Worm (Caenorhabditis elegans) whole organism, mixed stage, embryonic: ENCODE results near the gene F53C3.4.

Experiments used
- lin-13 ChIP-seq: fragments of 150-350 bp; optimal IDR thresholded peaks from 2 replicates; lab custom pipeline; 2014; ENCODE audit warnings: missing biosample characterization, missing genetic modification characterization
- lsy-2 ChIP-seq: fragments of 150-350 bp; optimal IDR thresholded peaks from 2 replicates; lab custom pipeline; 2014; ENCODE audit warnings: missing biosample characterization, missing genetic modification characterization
- nhr-237 ChIP-seq: fragments of 150-350 bp; optimal IDR thresholded peaks from 2 replicates; lab custom pipeline; 2014; ENCODE audit warnings: missing biosample characterization, missing genetic modification characterization
- nhr-28 ChIP-seq: fragments of 150-350 bp; optimal IDR thresholded peaks from 2 replicates; lab custom pipeline; 2014; ENCODE audit warnings: missing biosample characterization, missing genetic modification characterization
- sem-2 ChIP-seq: fragments of 200-800 bp; sonication (Bioruptor generic); optimal IDR thresholded peaks from 2 replicates; lab custom pipeline; 2018; ENCODE audit warnings: mild to moderate bottlenecking, missing genetic modification characterization, missing compliant biosample characterization
- snpc-4 ChIP-seq: fragments of 150-350 bp; optimal IDR thresholded peaks from 2 replicates; lab custom pipeline; 2014; ENCODE audit warnings: missing biosample characterization, missing genetic modification characterization
- sptf-1 ChIP-seq: sonication (generic microtip); optimal IDR thresholded peaks from 2 replicates; lab custom pipeline; 2017; ENCODE audit warnings: mild to moderate bottlenecking, missing genetic modification characterization, moderate library complexity, missing compliant biosample characterization
- tbx-8 ChIP-seq: fragments of 200-800 bp; sonication (Bioruptor generic); optimal IDR thresholded peaks from 2 replicates; lab custom pipeline; 2018; ENCODE audit warnings: mild to moderate bottlenecking, missing genetic modification characterization, moderate library complexity, missing compliant biosample characterization
- unc-39 ChIP-seq: fragments of 150-350 bp; optimal IDR thresholded peaks from 2 replicates; lab custom pipeline; 2014; ENCODE audit warnings: missing biosample characterization, missing genetic modification characterization

DNA sequence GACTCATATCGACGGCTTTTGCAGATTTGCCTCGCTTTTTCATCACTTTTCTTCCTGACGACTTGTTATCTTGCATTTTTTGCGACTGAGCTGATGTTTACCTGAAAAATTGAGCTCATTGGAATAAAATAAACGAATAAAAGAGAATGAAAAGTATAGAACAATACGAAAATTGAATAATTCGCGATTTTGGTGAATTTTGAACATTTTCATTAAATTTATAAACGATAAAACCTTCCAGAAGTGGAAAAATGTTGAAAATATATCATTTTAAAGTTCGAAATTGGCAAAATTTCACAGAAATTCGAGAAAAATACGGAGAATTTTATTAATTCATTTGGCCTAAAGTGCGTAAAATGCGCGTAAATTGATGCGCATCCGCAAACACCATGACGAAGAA is 32.4 kb downstream of the F53C3.4 start, which contains the start of gene Y14H12B.2:
- TF ChIP-seq sptf-1 (tag; lab: Kevin White, UChicago) (no peak), nhr-237 (tag; lab: Kevin White, UChicago) (no peak), tbx-8 (no peak), unc-39 (tag; lab: Kevin White, UChicago) (no peak), lsy-2 (no peak), snpc-4 (no peak), lin-13 (no peak), nhr-28 (tag; lab: Kevin White, UChicago) (no peak), sem-2 (no peak)
